Worm (Caenorhabditis elegans): ENCODE measurements around the gene R07B1.5.

Gene R07B1.5

DNA sequence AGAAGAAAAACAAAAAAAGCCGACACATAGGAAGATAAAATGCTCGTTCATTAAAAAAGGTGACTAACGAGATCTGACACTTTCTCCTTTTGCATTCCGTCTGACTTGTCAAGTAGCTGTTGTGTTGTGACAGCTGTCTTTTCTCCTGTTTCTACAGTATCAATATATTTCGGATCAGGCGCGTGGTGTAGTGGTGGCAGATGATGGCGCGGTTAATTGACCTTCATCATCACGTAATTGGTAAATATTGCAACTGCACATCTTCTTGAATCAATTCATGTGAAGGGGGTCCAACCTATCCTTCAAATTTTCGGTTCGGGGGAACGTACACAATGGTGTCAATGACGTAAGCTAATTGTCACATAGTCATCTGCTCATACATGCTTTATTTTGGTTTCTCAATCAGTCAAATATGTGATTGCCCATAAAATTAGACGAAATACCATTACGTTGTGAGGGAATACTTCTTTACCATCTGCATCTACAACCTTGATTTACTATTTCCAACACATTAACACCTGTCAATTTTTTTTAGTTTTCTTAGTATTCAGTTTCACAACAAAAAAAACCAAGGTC is 15.1 kb upstream of the R07B1.5 start:
- TF ChIP-seq ets-4 (tag; optimal IDR thresholded peaks at IDR 0.05): no peak
- TF ChIP-seq ceh-9 (tag; optimal IDR thresholded peaks at IDR 0.05): no peak
- TF ChIP-seq nfya-1 (tag; optimal IDR thresholded peaks at IDR 0.05): no peak
- no peak for TF ChIP-seq odd-2 (tag; optimal IDR thresholded peaks at IDR 0.05)
- TF ChIP-seq eyg-1 (tag; optimal IDR thresholded peaks at IDR 0.05): no peak
- TF ChIP-seq ceh-6 (GFP tag; optimal IDR thresholded peaks at IDR 0.05): no peak
- no peak for TF ChIP-seq ttx-3 (tag; optimal IDR thresholded peaks at IDR 0.05)
- no peak for TF ChIP-seq ahr-1 (tag; optimal IDR thresholded peaks at IDR 0.05)
- TF ChIP-seq fkh-6 (tag; optimal IDR thresholded peaks at IDR 0.05): no peak
- TF ChIP-seq F13H6.1 (tag; optimal IDR thresholded peaks at IDR 0.05): no peak
- TF ChIP-seq madf-2 (tag; optimal IDR thresholded peaks at IDR 0.05): no peak
- no peak for TF ChIP-seq ceh-22 (tag; optimal IDR thresholded peaks at IDR 0.05)
- TF ChIP-seq ref-2 (tag; optimal IDR thresholded peaks at IDR 0.05): no peak
- TF ChIP-seq hlh-30 (tag; optimal IDR thresholded peaks at IDR 0.05; ENCODE audit: insufficient read depth): no peak
- TF ChIP-seq hlh-15 (tag; optimal IDR thresholded peaks at IDR 0.05): no peak
- TF ChIP-seq K02D7.2 (tag; optimal IDR thresholded peaks at IDR 0.05): no peak
- no peak for TF ChIP-seq unc-3 (GFP tag; conservative IDR thresholded peaks at IDR 0.05)
- no peak for TF ChIP-seq unc-3 (tag; optimal IDR thresholded peaks at IDR 0.05)
- TF ChIP-seq pha-4 (tag; optimal IDR thresholded peaks at IDR 0.05): no peak
- TF ChIP-seq unc-42 (tag; optimal IDR thresholded peaks at IDR 0.05): no peak

DNA sequence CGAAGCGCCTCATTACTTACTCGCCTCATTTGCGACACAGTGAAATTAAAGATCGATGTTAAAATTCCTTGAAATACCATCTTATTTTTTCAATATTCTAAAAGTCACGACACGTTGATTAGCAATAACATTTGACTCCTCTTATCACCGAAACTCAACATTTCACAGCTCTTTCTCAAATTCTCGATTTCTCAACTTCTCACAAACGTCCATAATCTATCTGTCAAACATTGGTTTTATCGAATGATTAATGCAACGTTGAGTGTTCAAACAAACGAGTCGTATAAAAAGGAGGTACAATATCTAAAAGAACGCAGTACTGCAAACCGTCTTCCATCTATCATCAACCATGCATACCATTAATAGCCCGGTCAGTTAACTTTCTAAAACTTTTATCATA is 13.1 kb upstream of the R07B1.5 start, which contains the start of gene lec-8:
TSS of gene lec-8 (plus strand) at position 314 of the 400 bp plus-strand sequence.
- TF ChIP-seq pqm-1 (tag; optimal IDR thresholded peaks at IDR 0.05) (no peak), unc-3 (GFP tag; conservative IDR thresholded peaks at IDR 0.05) (no peak), unc-3 (tag; optimal IDR thresholded peaks at IDR 0.05) (no peak), unc-55 (GFP tag; optimal IDR thresholded peaks at IDR 0.05) (no peak), K09A11.1 (tag; optimal IDR thresholded peaks at IDR 0.05; ENCODE audit: insufficient read depth) (no peak), nhr-232 (tag; optimal IDR thresholded peaks at IDR 0.05) (no peak), syd-9 (tag; optimal IDR thresholded peaks at IDR 0.05) (no peak), ets-4 (tag; optimal IDR thresholded peaks at IDR 0.05) (no peak)

DNA sequence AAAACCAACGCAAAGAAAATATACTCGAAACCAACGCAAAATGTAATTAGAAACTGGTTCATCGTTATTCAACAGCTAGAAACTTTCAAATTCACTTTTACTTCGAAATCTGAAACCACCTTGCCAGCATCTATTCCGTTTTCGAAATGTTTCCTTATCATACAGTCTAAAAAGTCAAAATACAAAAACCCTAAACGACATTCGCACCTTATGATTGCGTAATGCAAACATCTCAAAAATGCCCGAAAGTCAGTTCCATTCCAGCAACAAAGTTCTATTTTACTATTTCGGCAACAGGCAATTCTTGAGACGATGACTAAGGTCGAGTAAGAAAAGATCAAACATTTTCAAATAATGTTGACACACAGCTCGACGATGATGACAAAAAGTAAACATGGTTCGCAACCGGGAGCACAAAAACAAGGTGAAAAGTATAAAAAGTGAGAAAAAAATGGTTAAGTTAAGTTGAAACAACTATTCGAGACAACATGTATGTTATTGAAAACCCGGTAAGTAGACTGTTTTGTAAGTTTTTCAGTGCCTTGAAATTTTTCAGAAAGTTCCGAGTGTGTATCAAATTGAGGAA is 11.5 kb upstream of the R07B1.5 start, which contains the start of gene lec-7:
TSS of gene lec-7 (plus strand) at position 297 of the 586 bp plus-strand sequence.
- no peak for TF ChIP-seq zip-5 (tag; optimal IDR thresholded peaks at IDR 0.05)
- TF ChIP-seq ceh-24 (tag; optimal IDR thresholded peaks at IDR 0.05): no peak

DNA sequence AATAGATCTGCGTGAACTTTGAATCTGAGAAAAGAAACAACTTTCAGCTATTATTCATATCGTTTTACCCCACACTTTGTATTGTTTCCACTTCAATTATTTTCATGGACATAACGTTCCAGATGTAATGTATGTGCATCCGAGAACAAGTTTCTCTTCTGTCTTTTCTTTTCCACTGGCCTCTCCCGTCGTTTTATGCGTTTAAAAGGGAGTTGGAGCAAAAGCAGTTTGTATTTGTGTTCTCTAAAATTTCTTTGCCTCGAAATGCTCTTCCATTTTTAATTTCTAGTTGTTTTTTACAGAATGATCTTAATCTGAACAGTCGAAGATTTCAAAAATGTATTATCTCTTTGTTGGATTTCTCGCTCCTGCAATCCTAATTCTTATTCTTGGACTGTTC is 6.8 kb upstream of the R07B1.5 start, which contains the start of gene R07B1.11:
TSS of gene R07B1.11 (plus strand) at position 301 of the 400 bp plus-strand sequence.
- no peak for TF ChIP-seq pha-4 (tag; optimal IDR thresholded peaks at IDR 0.05)
- TF ChIP-seq dve-1 (tag; optimal IDR thresholded peaks at IDR 0.05): no peak
- no peak for TF ChIP-seq ceh-45 (GFP tag; IDR thresholded peaks at IDR 0.05)
- TF ChIP-seq ztf-16 (tag; optimal IDR thresholded peaks at IDR 0.05): no peak
- no peak for TF ChIP-seq syd-9 (tag; optimal IDR thresholded peaks at IDR 0.05)
- TF ChIP-seq ceh-6 (GFP tag; optimal IDR thresholded peaks at IDR 0.05): no peak
- no peak for TF ChIP-seq pag-3 (tag; optimal IDR thresholded peaks at IDR 0.05; ENCODE audit: borderline replicate concordance)
- TF ChIP-seq sox-2 (GFP tag; IDR thresholded peaks at IDR 0.05): no peak

DNA sequence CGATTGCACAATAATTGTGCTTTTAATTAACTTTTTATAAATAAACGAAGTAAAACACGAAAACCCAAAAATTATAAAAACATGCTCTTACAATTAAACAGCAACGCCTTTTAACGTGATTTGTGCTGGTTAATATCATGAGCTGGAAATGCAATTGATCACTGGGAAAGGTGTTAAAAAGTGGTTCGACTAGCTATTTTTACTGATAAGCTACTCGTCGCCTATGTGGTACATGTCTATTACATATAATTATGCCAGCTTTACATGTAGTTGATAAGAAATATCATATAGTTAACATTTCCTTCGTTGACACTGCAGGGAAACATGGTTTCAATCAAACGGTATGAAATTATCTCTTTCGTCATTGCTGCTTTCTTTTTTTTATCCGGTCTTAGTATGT is 5.3 kb upstream of the R07B1.5 start, which contains the start of gene scav-5:
TSS of gene scav-5 (plus strand) at position 297 of the 400 bp plus-strand sequence.
- TF ChIP-seq ahr-1 (tag; optimal IDR thresholded peaks at IDR 0.05) (no peak), K02D7.2 (tag; optimal IDR thresholded peaks at IDR 0.05) (no peak)
